Worm (Caenorhabditis elegans) whole organism, L4 larva: ENCODE measurements around the gene mrp-1.

ENCODE experiments used
- D1046.2 ChIP-seq: fragments of 200-800 bp; sonication (Bioruptor generic); IDR thresholded peaks from 2 replicates; pipeline ENCODE4 v1.3.6; 2022; ENCODE audit warnings: missing genetic modification characterization, missing compliant biosample characterization
- F10B5.3 ChIP-seq: sonication (generic microtip); optimal IDR thresholded peaks from 2 replicates; lab custom pipeline; 2016; ENCODE audit warnings: mild to moderate bottlenecking, missing genetic modification characterization, missing compliant biosample characterization
- F37D6.2 ChIP-seq: sonication (generic microtip); optimal IDR thresholded peaks from 2 replicates; lab custom pipeline; 2016; ENCODE audit warnings: mild to moderate bottlenecking, missing genetic modification characterization, missing compliant biosample characterization
- F44E2.7 ChIP-seq: fragments of 200-800 bp; sonication (Bioruptor generic); IDR thresholded peaks from 2 replicates; pipeline ENCODE4 v2.1.2; 2022; ENCODE audit warnings: missing genetic modification characterization, missing compliant biosample characterization
- F49E8.2 ChIP-seq: sonication (generic microtip); optimal IDR thresholded peaks from 2 replicates; lab custom pipeline; 2016; ENCODE audit warnings: missing compliant biosample characterization, mild to moderate bottlenecking, missing genetic modification characterization, borderline replicate concordance
- Y105C5A.15 ChIP-seq: fragments of 200-800 bp; sonication (Bioruptor generic); IDR thresholded peaks from 2 replicates; pipeline ENCODE4 v1.3.6; 2022; ENCODE audit warnings: missing genetic modification characterization, missing compliant biosample characterization
- Y75B8A.6 ChIP-seq: fragments of 200-800 bp; sonication (Bioruptor generic); IDR thresholded peaks from 2 replicates; pipeline ENCODE4 v1.3.6; 2022; ENCODE audit warnings: missing genetic modification reagents, missing genetic modification characterization, missing compliant biosample characterization
- aha-1 ChIP-seq: fragments of 150-350 bp; peaks from one replicate; lab custom pipeline; 2014; ENCODE audit warnings: missing biosample characterization, missing genetic modification characterization
- ama-1 ChIP-seq: fragments of 150-350 bp; optimal IDR thresholded peaks from 2 replicates; lab custom pipeline; 2014; ENCODE audit warnings: inconsistent platforms, mixed read lengths
- ceh-32 ChIP-seq: sonication (generic microtip); optimal IDR thresholded peaks from 2 replicates; lab custom pipeline; 2016; ENCODE audit warnings: mild to moderate bottlenecking, missing genetic modification characterization, missing compliant biosample characterization; ENCODE audit not compliant: poor library complexity
- ceh-82 ChIP-seq: sonication (generic microtip); optimal IDR thresholded peaks from 2 replicates; lab custom pipeline; 2017; ENCODE audit warnings: missing biosample characterization, missing genetic modification characterization
- ces-1 ChIP-seq: fragments of 150-350 bp; sonication (generic microtip); optimal IDR thresholded peaks from 4 replicates; lab custom pipeline; 2014; ENCODE audit warnings: missing biosample characterization, missing genetic modification reagents, missing genetic modification characterization
- ctbp-1 ChIP-seq: fragments of 200-800 bp; sonication (Bioruptor generic); IDR thresholded peaks from 2 replicates; pipeline ENCODE4 v1.3.6; 2022; ENCODE audit warnings: missing genetic modification reagents, missing genetic modification characterization, missing compliant biosample characterization
- daf-16 ChIP-seq, 3 experiments: sonication (generic microtip); optimal IDR thresholded peaks; 2 replicates each; lab custom pipeline; 2016 to 2017; ENCODE audit warnings: missing genetic modification characterization in 3 of 3, missing genetic modification reagents in 3 of 3, mild to moderate bottlenecking in 2 of 3, missing compliant biosample characterization in 2 of 3, missing biosample characterization in 1 of 3, moderate library complexity in 1 of 3
- dmd-6 ChIP-seq: fragments of 200-800 bp; sonication (Bioruptor generic); IDR thresholded peaks from 2 replicates; pipeline ENCODE4 v1.3.6; 2022; ENCODE audit warnings: missing genetic modification reagents, missing genetic modification characterization, missing compliant biosample characterization
- dmd-8 ChIP-seq: fragments of 200-800 bp; sonication (Bioruptor generic); IDR thresholded peaks from 2 replicates; pipeline ENCODE4 v1.3.6; 2022; ENCODE audit warnings: missing genetic modification characterization, missing compliant biosample characterization
- dpl-1 ChIP-seq: fragments of 150-350 bp; optimal IDR thresholded peaks from 2 replicates; lab custom pipeline; 2014; ENCODE audit warnings: missing biosample characterization, missing genetic modification reagents, missing genetic modification characterization
- dve-1 ChIP-seq: sonication (generic microtip); optimal IDR thresholded peaks from 2 replicates; lab custom pipeline; 2017; ENCODE audit warnings: antibody characterized with exemption, mild to moderate bottlenecking, missing genetic modification characterization, missing compliant biosample characterization; ENCODE audit not compliant: insufficient read depth
- egl-43 ChIP-seq: fragments of 200-800 bp; sonication (Bioruptor generic); IDR thresholded peaks from 2 replicates; pipeline ENCODE4 v1.3.6; 2022; ENCODE audit warnings: missing genetic modification reagents, missing genetic modification characterization, missing compliant biosample characterization
- fkh-10 ChIP-seq: fragments of 150-350 bp; optimal IDR thresholded peaks from 2 replicates; lab custom pipeline; 2014; ENCODE audit warnings: missing biosample characterization, missing genetic modification reagents, missing genetic modification characterization
- fos-1 ChIP-seq: fragments of 150-350 bp; optimal IDR thresholded peaks from 2 replicates; lab custom pipeline; 2014; ENCODE audit warnings: missing biosample characterization, missing genetic modification characterization
- hlh-11 ChIP-seq: fragments of 200-800 bp; sonication (Bioruptor generic); optimal IDR thresholded peaks from 2 replicates; lab custom pipeline; 2018; ENCODE audit warnings: mild to moderate bottlenecking, missing genetic modification characterization, missing compliant biosample characterization
- hmg-1.1 ChIP-seq: fragments of 200-800 bp; sonication (Bioruptor generic); IDR thresholded peaks from 2 replicates; pipeline ENCODE4 v1.3.6; 2022; ENCODE audit warnings: missing genetic modification reagents, missing genetic modification characterization, missing compliant biosample characterization
- jun-1 ChIP-seq: fragments of 150-350 bp; optimal IDR thresholded peaks from 2 replicates; lab custom pipeline; 2014; ENCODE audit warnings: missing biosample characterization, missing genetic modification reagents, missing genetic modification characterization
- lin-13 ChIP-seq: fragments of 150-350 bp; optimal IDR thresholded peaks from 2 replicates; lab custom pipeline; 2014; ENCODE audit warnings: missing biosample characterization, missing genetic modification reagents, missing genetic modification characterization
- lin-38 ChIP-seq: fragments of 200-800 bp; sonication (Bioruptor generic); IDR thresholded peaks from 2 replicates; pipeline ENCODE4 v1.3.6; 2022; ENCODE audit warnings: missing genetic modification reagents, missing genetic modification characterization, missing compliant biosample characterization
- lin-39 ChIP-seq: fragments of 150-350 bp; optimal IDR thresholded peaks from 2 replicates; lab custom pipeline; 2014; ENCODE audit warnings: missing biosample characterization, missing genetic modification reagents, missing genetic modification characterization
- lsy-2 ChIP-seq, 2 experiments: fragments of 150-350 bp in 1 of 2; sonication (generic microtip) in 1 of 2; optimal IDR thresholded peaks; 2 replicates each; lab custom pipeline; 2014 to 2017; ENCODE audit warnings: missing biosample characterization in 2 of 2, missing genetic modification characterization in 2 of 2
- madf-9 ChIP-seq: fragments of 200-800 bp; sonication (Bioruptor generic); conservative IDR thresholded peaks from 2 replicates; pipeline ENCODE4 v1.3.6; 2022; ENCODE audit warnings: missing genetic modification reagents, missing genetic modification characterization, missing compliant biosample characterization
- mes-2 ChIP-seq: sonication (generic microtip); optimal IDR thresholded peaks from 2 replicates; lab custom pipeline; 2016; ENCODE audit warnings: missing genotype, mild to moderate bottlenecking, missing genetic modification characterization, missing compliant biosample characterization; ENCODE audit not compliant: poor library complexity, severe bottlenecking
- mxl-3 ChIP-seq: fragments of 200-800 bp; sonication (Bioruptor generic); optimal IDR thresholded peaks from 2 replicates; lab custom pipeline; 2018; ENCODE audit warnings: mild to moderate bottlenecking, missing genetic modification characterization, missing compliant biosample characterization
- nhr-111 ChIP-seq: fragments of 200-800 bp; sonication (Bioruptor generic); optimal IDR thresholded peaks from 2 replicates; lab custom pipeline; 2018; ENCODE audit warnings: mild to moderate bottlenecking, missing genetic modification characterization, missing compliant biosample characterization
- nhr-28 ChIP-seq: fragments of 150-350 bp; optimal IDR thresholded peaks from 2 replicates; lab custom pipeline; 2014; ENCODE audit warnings: missing biosample characterization, missing genetic modification characterization
- nhr-42 ChIP-seq: fragments of 200-800 bp; sonication (Bioruptor generic); IDR thresholded peaks from 2 replicates; pipeline ENCODE4 v1.3.6; 2022; ENCODE audit warnings: missing genetic modification characterization, missing compliant biosample characterization
- nhr-77 ChIP-seq: fragments of 150-350 bp; optimal IDR thresholded peaks from 2 replicates; lab custom pipeline; 2014; ENCODE audit warnings: missing biosample characterization, missing genetic modification characterization
- pqm-1 ChIP-seq: sonication (generic microtip); optimal IDR thresholded peaks from 2 replicates; lab custom pipeline; 2017; ENCODE audit warnings: missing biosample characterization, missing genetic modification characterization
- saeg-2 ChIP-seq: fragments of 200-800 bp; sonication (Bioruptor generic); IDR thresholded peaks from 2 replicates; pipeline ENCODE4 v1.3.6; 2022; ENCODE audit warnings: missing genetic modification reagents, missing genetic modification characterization, missing compliant biosample characterization
- set-16 ChIP-seq: fragments of 200-800 bp; sonication (Bioruptor generic); IDR thresholded peaks from 2 replicates; pipeline ENCODE4 v1.3.6; 2022; ENCODE audit warnings: missing genetic modification reagents, missing genetic modification characterization, missing compliant biosample characterization
- skn-1 ChIP-seq: fragments of 150-350 bp; optimal IDR thresholded peaks from 2 replicates; lab custom pipeline; 2014; ENCODE audit warnings: missing biosample characterization, missing genetic modification characterization
- snpc-4 ChIP-seq: fragments of 150-350 bp; optimal IDR thresholded peaks from 2 replicates; lab custom pipeline; 2014; ENCODE audit warnings: missing biosample characterization, missing genetic modification characterization
- tag-97 ChIP-seq: fragments of 200-800 bp; sonication (Bioruptor generic); IDR thresholded peaks from 2 replicates; pipeline ENCODE4 v1.3.6; 2022; ENCODE audit warnings: missing genetic modification characterization, missing compliant biosample characterization
- unc-130 ChIP-seq: sonication (generic microtip); optimal IDR thresholded peaks from 2 replicates; lab custom pipeline; 2016; ENCODE audit warnings: missing genetic modification reagents, missing genetic modification characterization, missing compliant biosample characterization
- zfp-2 ChIP-seq: sonication (generic microtip); optimal IDR thresholded peaks from 2 replicates; lab custom pipeline; 2016; ENCODE audit warnings: mild to moderate bottlenecking, missing genetic modification characterization, missing compliant biosample characterization
- zfp-3 ChIP-seq: fragments of 200-800 bp; sonication (Bioruptor generic); conservative IDR thresholded peaks from 2 replicates; pipeline ENCODE4 v1.3.6; 2022; ENCODE audit warnings: missing genetic modification reagents, missing genetic modification characterization, missing compliant biosample characterization
- zip-11 ChIP-seq: fragments of 200-800 bp; sonication (Bioruptor generic); IDR thresholded peaks from 2 replicates; pipeline ENCODE4 v1.3.6; 2022; ENCODE audit warnings: missing genetic modification characterization, missing compliant biosample characterization
- ztf-7 ChIP-seq: fragments of 150-350 bp; optimal IDR thresholded peaks from 2 replicates; lab custom pipeline; 2014; ENCODE audit warnings: missing biosample characterization, missing genetic modification characterization

Gene mrp-1

ce11 chrX:553420-553819 lies 34.3 kb downstream of the mrp-1 start (continued):
- TF ChIP-seq fos-1 (tag; lab: Kevin White, UChicago) (no peak), zip-11 (GFP tag; lab: Robert Waterston, UW) (no peak), ctbp-1 (GFP tag; lab: Robert Waterston, UW) (no peak), set-16 (no peak), egl-43 (GFP tag; lab: Robert Waterston, UW) (no peak), mes-2 (tag; lab: Kevin White, UChicago) (peak; percentile 2), lin-13 (GFP tag; lab: Kevin White, UChicago) (no peak), nhr-28 (tag; lab: Kevin White, UChicago) (peak; percentile 80), Y75B8A.6 (GFP tag; lab: Robert Waterston, UW) (no peak), dmd-8 (GFP tag; lab: Robert Waterston, UW) (no peak), pqm-1 (peak; percentile 96), ceh-82 (tag; lab: Kevin White, UChicago) (no peak), dmd-6 (GFP tag; lab: Robert Waterston, UW) (peak; percentile 60), ceh-32 (no peak), dpl-1 (GFP tag; lab: Kevin White, UChicago) (no peak), ces-1 (GFP tag; lab: Kevin White, UChicago) (no peak), unc-130 (GFP tag; lab: Kevin White, UChicago) (no peak), lin-39 (tag; lab: Kevin White, UChicago) (no peak), skn-1 (tag; lab: Kevin White, UChicago) (no peak), lin-38 (GFP tag; lab: Robert Waterston, UW) (no peak), F49E8.2 (no peak), fkh-10 (GFP tag; lab: Kevin White, UChicago) (no peak), dve-1 (tag; lab: Kevin White, UChicago) (peak; percentile 63), snpc-4 (tag; lab: Kevin White, UChicago) (no peak), lsy-2 (tag; optimal IDR thresholded peaks at IDR 0.05; lab: Kevin White, UChicago) (no peak), ztf-7 (tag; lab: Kevin White, UChicago) (no peak), zfp-3 (GFP tag; lab: Robert Waterston, UW) (no peak)

DNA sequence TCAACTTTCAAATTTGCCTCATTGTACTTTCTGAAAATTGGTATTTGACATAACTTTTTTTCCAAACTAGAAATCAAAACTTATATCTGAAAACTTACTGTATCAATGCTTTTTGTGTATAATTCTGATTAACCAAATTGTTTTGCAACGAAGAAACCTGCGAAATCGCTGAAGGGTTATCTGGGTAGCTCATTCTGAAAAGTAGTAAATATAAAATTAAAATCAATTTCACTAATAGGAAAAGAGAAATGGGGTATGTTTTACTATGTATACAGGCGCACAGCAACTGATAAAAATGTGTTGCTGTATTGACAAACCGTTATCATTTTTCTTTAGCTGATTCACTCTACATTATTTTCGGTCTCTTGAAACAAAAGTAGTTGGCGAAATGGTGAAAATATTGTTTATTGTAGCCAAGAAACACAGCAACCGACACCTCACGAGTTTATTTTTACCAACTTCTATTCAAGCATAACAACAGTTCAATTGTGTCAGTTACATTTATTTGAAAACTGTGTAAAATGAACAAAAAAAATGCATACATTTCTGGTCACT lies 36.4 kb downstream of the mrp-1 start, which contains the start of gene F57C12.2:
F57C12.2 (minus strand) TSS at position 218 of the 555 bp plus-strand sequence.
- TF ChIP-seq lin-38 (GFP tag; lab: Robert Waterston, UW) (no peak), F10B5.3 (tag; lab: Kevin White, UChicago) (no peak), aha-1 (peak; percentile 95), ztf-7 (tag; lab: Kevin White, UChicago) (no peak), D1046.2 (GFP tag; lab: Robert Waterston, UW) (no peak), nhr-111 (GFP tag; lab: Kevin White, UChicago) (no peak), pqm-1 (peak; percentile 68), tag-97 (GFP tag; lab: Robert Waterston, UW) (no peak), nhr-77 (tag; lab: Kevin White, UChicago) (no peak), saeg-2 (no peak), skn-1 (tag; lab: Kevin White, UChicago) (no peak), lin-39 (tag; lab: Kevin White, UChicago) (no peak), mxl-3 (GFP tag; lab: Kevin White, UChicago) (no peak), hlh-11 (tag; lab: Kevin White, UChicago) (peak; percentile 27), jun-1 (no peak), egl-43 (GFP tag; lab: Robert Waterston, UW) (no peak), nhr-28 (tag; lab: Kevin White, UChicago) (peak; percentile 32), ama-1 (lab: Kevin White, UChicago) (no peak), F44E2.7 (GFP tag; lab: Robert Waterston, UW) (no peak), F37D6.2 (no peak), fkh-10 (GFP tag; lab: Kevin White, UChicago) (no peak), zfp-3 (GFP tag; lab: Robert Waterston, UW) (no peak), ces-1 (GFP tag; lab: Kevin White, UChicago) (no peak), madf-9 (GFP tag; lab: Robert Waterston, UW) (no peak), zfp-2 (tag; lab: Kevin White, UChicago) (no peak), hmg-1.1 (GFP tag; lab: Robert Waterston, UW) (no peak), Y105C5A.15 (no peak), nhr-42 (GFP tag; lab: Robert Waterston, UW) (no peak), daf-16 (GFP tag; optimal IDR thresholded peaks at IDR 0.05; lab: Kevin White, UChicago) (peak in 1 of 2 experiments; percentile 18), daf-16 (tag; optimal IDR thresholded peaks at IDR 0.05; lab: Kevin White, UChicago) (peak; percentile 98)
